Fruit fly (Drosophila melanogaster): ENCODE results near the gene CG11380.
A peak's percentile ranks its signal among the peaks of the same experiment; 100 is the strongest.

Gene CG11380

dm6 chrX:1209251-1210020 lies 18.3 kb downstream of the CG11380 start, which contains the start of gene CG11382 (continued):
- TF ChIP-seq CG6854 (GFP tag; optimal IDR thresholded peaks at IDR 0.05) (no peak), ato (GFP tag; IDR thresholded peaks at IDR 0.05; ENCODE audit: partially characterized antibody) (no peak), B-H1 (GFP tag; IDR thresholded peaks at IDR 0.05) (no peak), usp (GFP tag; optimal IDR thresholded peaks at IDR 0.05) (no peak), CG17912 (GFP tag; optimal IDR thresholded peaks at IDR 0.05) (no peak)

dm6 chrX:1215000-1215399 lies 23.9 kb downstream of the CG11380 start, which contains the start of gene CG11398:
Gene CG11398 (minus strand): TSS chrX:1215156.
- TF ChIP-seq Fer3 (tag; optimal IDR thresholded peaks at IDR 0.05) (no peak), row (GFP tag; IDR thresholded peaks at IDR 0.05) (peak; percentile 33; the same call in 1 of the 3 replicates), BEAF-32 (GFP tag; optimal IDR thresholded peaks at IDR 0.05) (peak; percentile 86), Ptx1 (GFP tag; IDR thresholded peaks at IDR 0.05) (no peak), CG34224 (GFP tag; IDR thresholded peaks at IDR 0.05; ENCODE audit: partially characterized antibody) (peak; percentile 73), chn (GFP tag; optimal IDR thresholded peaks at IDR 0.05) (no peak), zen (tag; optimal IDR thresholded peaks at IDR 0.05) (peak; percentile 11), Lhr (GFP tag; optimal IDR thresholded peaks at IDR 0.05) (peak; percentile 18), Meics (GFP tag; optimal IDR thresholded peaks at IDR 0.05) (no peak), CG2129 (GFP tag; IDR thresholded peaks at IDR 0.05; ENCODE audit: partially characterized antibody) (peak; percentile 49; the same call in 1 of the 2 replicates), CG1603 (tag; optimal IDR thresholded peaks at IDR 0.05) (peak; percentile 83), CG8281 (tag; optimal IDR thresholded peaks at IDR 0.05) (no peak), cg (GFP tag; optimal IDR thresholded peaks at IDR 0.05) (no peak), disco-r (GFP tag; optimal IDR thresholded peaks at IDR 0.05) (no peak), CG12659 (GFP tag; optimal IDR thresholded peaks at IDR 0.05) (no peak), peb (GFP tag; IDR thresholded peaks at IDR 0.05) (no peak), esg (GFP tag; conservative IDR thresholded peaks at IDR 0.05) (no peak), grn (GFP tag; optimal IDR thresholded peaks at IDR 0.05) (no peak), CG15269 (tag; optimal IDR thresholded peaks at IDR 0.05) (no peak), Abd-B (GFP tag; optimal IDR thresholded peaks at IDR 0.05) (no peak), E2f2 (GFP tag; IDR thresholded peaks at IDR 0.05) (peak; percentile 82), CG11456 (GFP tag; IDR thresholded peaks at IDR 0.05) (no peak), chm (GFP tag; IDR thresholded peaks at IDR 0.05) (no peak), Dref (GFP tag; IDR thresholded peaks at IDR 0.05) (peak; percentile 81), vvl (GFP tag; IDR thresholded peaks at IDR 0.05) (no peak), Dll (GFP tag; IDR thresholded peaks at IDR 0.05; ENCODE audit: partially characterized antibody) (peak; percentile 73), Opbp (GFP tag; IDR thresholded peaks at IDR 0.05; ENCODE audit: partially characterized antibody) (peak; percentile 84), CG6683 (GFP tag; optimal IDR thresholded peaks at IDR 0.05) (no peak), psq (GFP tag; optimal IDR thresholded peaks at IDR 0.05) (no peak), hkb (optimal IDR thresholded peaks at IDR 0.05) (no peak), hkb (GFP tag; IDR thresholded peaks at IDR 0.05) (no peak), CG17568 (GFP tag; optimal IDR thresholded peaks at IDR 0.05) (no peak), fu2 (GFP tag; optimal IDR thresholded peaks at IDR 0.05) (no peak), prd (optimal IDR thresholded peaks at IDR 0.05) (no peak), prd (GFP tag; IDR thresholded peaks at IDR 0.05) (no peak), usp (GFP tag; optimal IDR thresholded peaks at IDR 0.05) (no peak), croc (GFP tag; conservative IDR thresholded peaks at IDR 0.05) (no peak), pho (GFP tag; optimal IDR thresholded peaks at IDR 0.05) (no peak), CG15601 (tag; optimal IDR thresholded peaks at IDR 0.05) (no peak), CG12391 (tag; optimal IDR thresholded peaks at IDR 0.05) (peak; percentile 20), Trl (optimal IDR thresholded peaks at IDR 0.05) (no peak), Trl (GFP tag; optimal IDR thresholded peaks at IDR 0.05) (no peak), CG8924 (tag; optimal IDR thresholded peaks at IDR 0.05) (peak; percentile 10), bbx (GFP tag; IDR thresholded peaks at IDR 0.05; ENCODE audit: partially characterized antibody) (peak; percentile 86)
